Fruit fly (Drosophila melanogaster) whole organism, embryonic: Measurements from ENCODE around the gene br.

Experiments used
- Antp ChIP-seq: fragments of 200-800 bp; sonication (Bioruptor generic); optimal IDR thresholded peaks from 3 replicates; lab custom pipeline; 2016; ENCODE audit warnings: missing biosample characterization, missing genetic modification characterization
- CG10274 ChIP-seq: fragments of 200-800 bp; sonication (Bioruptor generic); optimal IDR thresholded peaks from 3 replicates; lab custom pipeline; 2017; ENCODE audit warnings: missing biosample characterization, mild to moderate bottlenecking, missing genetic modification characterization
- CG12942 ChIP-seq: fragments of 200-800 bp; sonication (Bioruptor generic); optimal IDR thresholded peaks from 3 replicates; lab custom pipeline; 2016; ENCODE audit warnings: missing biosample characterization, missing genetic modification characterization
- CG14667 ChIP-seq: fragments of 200-800 bp; sonication (Bioruptor generic); IDR thresholded peaks from 2 replicates; pipeline ENCODE4 v1.3.6; 2022; ENCODE audit warnings: missing biosample characterization, missing genetic modification characterization
- CG16863 ChIP-seq: fragments of 200-800 bp; sonication (Bioruptor generic); optimal IDR thresholded peaks from 3 replicates; lab custom pipeline; 2016; ENCODE audit warnings: missing biosample characterization, missing genetic modification characterization
- CG17568 ChIP-seq: fragments of 200-800 bp; sonication (Bioruptor generic); optimal IDR thresholded peaks from 2 replicates; lab custom pipeline; 2018; ENCODE audit warnings: missing biosample characterization, mild to moderate bottlenecking, missing genetic modification characterization, moderate library complexity
- CG1832 ChIP-seq: fragments of 200-800 bp; sonication (Bioruptor generic); optimal IDR thresholded peaks from 2 replicates; lab custom pipeline; 2017; ENCODE audit warnings: missing biosample characterization, mild to moderate bottlenecking, missing genetic modification characterization, inconsistent platforms
- CG2129 ChIP-seq: fragments of 200-800 bp; sonication (Bioruptor generic); IDR thresholded peaks from 2 replicates; pipeline ENCODE4 v1.3.6; 2022; ENCODE audit warnings: missing biosample characterization, missing genetic modification characterization; ENCODE audit not compliant: partially characterized antibody
- CG31388 ChIP-seq: fragments of 200-800 bp; sonication (Bioruptor generic); optimal IDR thresholded peaks from 2 replicates; lab custom pipeline; 2016; ENCODE audit warnings: missing biosample characterization, missing genetic modification characterization
- CG34224 ChIP-seq: fragments of 200-800 bp; sonication (Bioruptor generic); IDR thresholded peaks from 3 replicates; pipeline ENCODE4 v1.3.6; 2022; ENCODE audit warnings: missing biosample characterization, missing genetic modification characterization; ENCODE audit not compliant: partially characterized antibody
- CG4282 ChIP-seq: fragments of 200-800 bp; sonication (Bioruptor generic); optimal IDR thresholded peaks from 2 replicates; lab custom pipeline; 2016; ENCODE audit warnings: missing biosample characterization, missing genetic modification characterization
- CG5180 ChIP-seq: fragments of 200-800 bp; sonication (Bioruptor generic); optimal IDR thresholded peaks from 3 replicates; lab custom pipeline; 2017; ENCODE audit warnings: missing biosample characterization, missing genetic modification characterization, mild to moderate bottlenecking, moderate library complexity, missing genetic modification reagents
- CG7928 ChIP-seq: fragments of 200-800 bp; sonication (Bioruptor generic); optimal IDR thresholded peaks from 2 replicates; lab custom pipeline; 2017; ENCODE audit warnings: missing biosample characterization, mild to moderate bottlenecking, missing genetic modification characterization
- CG9437 ChIP-seq: fragments of 200-800 bp; sonication (Bioruptor generic); optimal IDR thresholded peaks from 2 replicates; lab custom pipeline; 2018; ENCODE audit warnings: missing biosample characterization, mild to moderate bottlenecking, missing genetic modification characterization
- CG9609 ChIP-seq: fragments of 200-800 bp; sonication (Bioruptor generic); optimal IDR thresholded peaks from 3 replicates; lab custom pipeline; 2016; ENCODE audit warnings: missing biosample characterization, missing genetic modification characterization
- Dll ChIP-seq: fragments of 200-800 bp; sonication (Bioruptor generic); IDR thresholded peaks from 4 replicates; pipeline ENCODE4 v1.3.6; 2022; ENCODE audit warnings: missing biosample characterization, missing genetic modification characterization; ENCODE audit not compliant: partially characterized antibody
- Dp ChIP-seq: fragments of 200-800 bp; sonication (Bioruptor generic); optimal IDR thresholded peaks from 2 replicates; lab custom pipeline; 2018; ENCODE audit warnings: missing biosample characterization, mild to moderate bottlenecking, missing genetic modification characterization, moderate library complexity
- HLH3B ChIP-seq: fragments of 200-800 bp; sonication (Bioruptor generic); IDR thresholded peaks from 2 replicates; pipeline ENCODE4 v1.3.6; 2022; ENCODE audit warnings: missing biosample characterization, missing genetic modification characterization
- Hmr ChIP-seq: fragments of 200-800 bp; sonication (Bioruptor generic); optimal IDR thresholded peaks from 3 replicates; lab custom pipeline; 2017; ENCODE audit warnings: mild to moderate bottlenecking, missing biosample characterization, missing genetic modification reagents, missing genetic modification characterization
- Hr51 ChIP-seq, 2 experiments: fragments of 200-800 bp; sonication (Bioruptor generic); optimal IDR thresholded peaks; 2 replicates in 1 of 2; 3 replicates in 1 of 2; lab custom pipeline; 2016 to 2018; ENCODE audit warnings: missing biosample characterization in 2 of 2, missing genetic modification characterization in 2 of 2, mild to moderate bottlenecking in 1 of 2, moderate library complexity in 1 of 2
- Jarid2 ChIP-seq: fragments of 200-800 bp; sonication (Bioruptor generic); optimal IDR thresholded peaks from 3 replicates; lab custom pipeline; 2017; ENCODE audit warnings: mild to moderate bottlenecking, missing biosample characterization, missing genetic modification reagents, missing genetic modification characterization
- Nf-YA ChIP-seq: fragments of 200-800 bp; sonication (Bioruptor generic); IDR thresholded peaks from 2 replicates; pipeline ENCODE4 v1.3.6; 2022; ENCODE audit warnings: missing biosample characterization, missing genetic modification characterization
- Opbp ChIP-seq: fragments of 200-800 bp; sonication (Bioruptor generic); IDR thresholded peaks from 3 replicates; pipeline ENCODE4 v1.3.6; 2022; ENCODE audit warnings: missing biosample characterization, missing genetic modification characterization; ENCODE audit not compliant: partially characterized antibody
- Rfx ChIP-seq: fragments of 200-800 bp; sonication (Bioruptor generic); IDR thresholded peaks from 2 replicates; pipeline ENCODE4 v1.3.6; 2022; ENCODE audit warnings: missing biosample characterization, missing genetic modification characterization
- YL-1 ChIP-seq: fragments of 200-800 bp; sonication (Bioruptor generic); optimal IDR thresholded peaks from 3 replicates; lab custom pipeline; 2017; ENCODE audit warnings: missing biosample characterization, mild to moderate bottlenecking, missing genetic modification characterization
- amos ChIP-seq: fragments of 200-800 bp; sonication (Bioruptor generic); IDR thresholded peaks from 2 replicates; pipeline ENCODE4 v1.3.6; 2022; ENCODE audit warnings: missing biosample characterization, missing genetic modification characterization; ENCODE audit not compliant: partially characterized antibody
- bab2 ChIP-seq: fragments of 200-800 bp; sonication (Bioruptor generic); optimal IDR thresholded peaks from 2 replicates; lab custom pipeline; 2016; ENCODE audit warnings: missing biosample characterization, missing genetic modification characterization
- chinmo ChIP-seq: fragments of 200-800 bp; sonication (Bioruptor generic); IDR thresholded peaks from 4 replicates; pipeline ENCODE4 v1.3.6; 2022; ENCODE audit warnings: missing biosample characterization, missing genetic modification characterization; ENCODE audit not compliant: partially characterized antibody
- chm ChIP-seq: fragments of 200-800 bp; sonication (Bioruptor generic); IDR thresholded peaks from 2 replicates; pipeline ENCODE4 v1.3.6; 2022; ENCODE audit warnings: missing biosample characterization, missing genetic modification characterization
- dan ChIP-seq: fragments of 200-800 bp; sonication (Bioruptor generic); IDR thresholded peaks from 2 replicates; pipeline ENCODE4 v1.3.6; 2022; ENCODE audit warnings: missing biosample characterization, missing genetic modification characterization
- gce ChIP-seq: fragments of 200-800 bp; sonication (Bioruptor generic); IDR thresholded peaks from 3 replicates; pipeline ENCODE4 v1.3.6; 2022; ENCODE audit warnings: missing biosample characterization, missing genetic modification characterization
- gem ChIP-seq: fragments of 200-800 bp; sonication (Bioruptor generic); optimal IDR thresholded peaks from 2 replicates; lab custom pipeline; 2019; ENCODE audit warnings: missing biosample characterization, mild to moderate bottlenecking, missing genetic modification characterization, moderate library complexity
- gsb-n ChIP-seq: fragments of 200-800 bp; sonication (Bioruptor generic); optimal IDR thresholded peaks from 3 replicates; lab custom pipeline; 2018; ENCODE audit warnings: missing biosample characterization, mild to moderate bottlenecking, missing genetic modification characterization
- hb ChIP-seq: fragments of 200-800 bp; sonication (Bioruptor generic); IDR thresholded peaks from 3 replicates; pipeline ENCODE4 v1.3.6; 2022; ENCODE audit warnings: missing biosample characterization, missing genetic modification characterization; ENCODE audit not compliant: partially characterized antibody
- her ChIP-seq: fragments of 200-800 bp; sonication (Bioruptor generic); optimal IDR thresholded peaks from 2 replicates; lab custom pipeline; 2016; ENCODE audit warnings: missing biosample characterization, missing genetic modification characterization
- insv ChIP-seq, 2 experiments: fragments of 200-800 bp; sonication (Bioruptor generic); optimal IDR thresholded peaks; 3 replicates each; lab custom pipeline; 2016 to 2018; ENCODE audit warnings: missing biosample characterization in 2 of 2, missing genetic modification characterization in 2 of 2
- inv ChIP-seq: fragments of 200-800 bp; sonication (Bioruptor generic); IDR thresholded peaks from 2 replicates; pipeline ENCODE4 v1.3.6; 2022; ENCODE audit warnings: missing biosample characterization, missing genetic modification characterization; ENCODE audit not compliant: partially characterized antibody
- knrl ChIP-seq: fragments of 200-800 bp; sonication (Bioruptor generic); IDR thresholded peaks from 3 replicates; pipeline ENCODE4 v1.3.6; 2022; ENCODE audit warnings: missing biosample characterization, missing genetic modification characterization; ENCODE audit not compliant: partially characterized antibody
- mld ChIP-seq: fragments of 200-800 bp; sonication (Bioruptor generic); IDR thresholded peaks from 3 replicates; pipeline ENCODE4 v1.3.6; 2022; ENCODE audit warnings: missing biosample characterization, missing genetic modification characterization; ENCODE audit not compliant: partially characterized antibody
- nom ChIP-seq: fragments of 200-800 bp; sonication (Bioruptor generic); optimal IDR thresholded peaks from 2 replicates; lab custom pipeline; 2017; ENCODE audit warnings: missing biosample characterization, missing genetic modification characterization, mild to moderate bottlenecking, moderate library complexity, missing genetic modification reagents
- pfk ChIP-seq: fragments of 200-800 bp; sonication (Bioruptor generic); optimal IDR thresholded peaks from 2 replicates; lab custom pipeline; 2018; ENCODE audit warnings: missing biosample characterization, mild to moderate bottlenecking, missing genetic modification characterization, moderate library complexity
- pnt ChIP-seq: fragments of 200-800 bp; sonication (Bioruptor generic); optimal IDR thresholded peaks from 3 replicates; lab custom pipeline; 2016; ENCODE audit warnings: missing biosample characterization, missing genetic modification characterization
- pros ChIP-seq: fragments of 200-800 bp; sonication (Bioruptor generic); optimal IDR thresholded peaks from 3 replicates; lab custom pipeline; 2019; ENCODE audit warnings: missing biosample characterization, mild to moderate bottlenecking, missing genetic modification characterization, moderate library complexity
- schlank ChIP-seq: fragments of 200-800 bp; sonication (Bioruptor generic); optimal IDR thresholded peaks from 2 replicates; lab custom pipeline; 2018; ENCODE audit warnings: missing biosample characterization, mild to moderate bottlenecking, missing genetic modification characterization
- sens ChIP-seq: fragments of 200-800 bp; sonication (Bioruptor generic); peaks from one replicate; lab custom pipeline; 2016; ENCODE audit warnings: missing biosample characterization, missing genetic modification characterization
- ssp ChIP-seq: fragments of 200-800 bp; sonication (Bioruptor generic); IDR thresholded peaks from 2 replicates; pipeline ENCODE4 v1.3.6; 2022; ENCODE audit warnings: missing biosample characterization, missing genetic modification characterization
- tll ChIP-seq, 2 experiments: fragments of 200-800 bp in 1 of 2; fragments of >200 bp in 1 of 2; sonication (Bioruptor generic) in 1 of 2; optimal IDR thresholded peaks; 2 replicates each; lab custom pipeline; 2017 to 2019; ENCODE audit warnings: missing biosample characterization in 2 of 2, missing genetic modification characterization in 2 of 2, mild to moderate bottlenecking in 1 of 2, moderate library complexity in 1 of 2
- vvl ChIP-seq: fragments of 200-800 bp; sonication (Bioruptor generic); IDR thresholded peaks from 2 replicates; pipeline ENCODE4 v1.3.6; 2022; ENCODE audit warnings: missing biosample characterization, missing genetic modification characterization

br gene

dm6 chrX:1664836-1665235, 89.9 kb downstream of the br start, which contains the start of gene dor (continued):
- peak; percentile 52 for TF ChIP-seq CG2129 (GFP tag; lab: Robert Waterston, UW)
- no peak for TF ChIP-seq CG16863 (GFP tag; lab: Kevin White, UChicago)
- peak; percentile 42 for TF ChIP-seq YL-1
- no peak for TF ChIP-seq CG1832
- TF ChIP-seq CG17568, result no peak
- TF ChIP-seq amos, result peak; percentile 82
- TF ChIP-seq CG14667 (GFP tag; lab: Robert Waterston, UW), result no peak
- TF ChIP-seq gsb-n (tag; lab: Kevin White, UChicago), result peak; percentile 36
- TF ChIP-seq CG7928 (GFP tag; lab: Kevin White, UChicago), result no peak
- peak; percentile 84; the same call in 1 of the 4 replicates for TF ChIP-seq chinmo
- TF ChIP-seq CG9437 (GFP tag; lab: Kevin White, UChicago), result no peak
- TF ChIP-seq mld (GFP tag; lab: Robert Waterston, UW), result peak; percentile 77; the same call in 2 of the 3 replicates
- peak; percentile 69 for TF ChIP-seq knrl
- peak; percentile 83 for TF ChIP-seq CG34224 (GFP tag; lab: Robert Waterston, UW)
- peak; percentile 71 for TF ChIP-seq Dp (GFP tag; lab: Kevin White, UChicago)
- TF ChIP-seq Dll (GFP tag; lab: Robert Waterston, UW), result peak; percentile 84
- peak; percentile 1 for TF ChIP-seq sens (GFP tag; lab: Kevin White, UChicago)
- TF ChIP-seq Rfx (GFP tag; lab: Robert Waterston, UW), result 0 out of 2 replicates have a peak, but pooled peaks have one; percentile 18
- peak; percentile 78 for TF ChIP-seq hb (GFP tag; lab: Robert Waterston, UW)
- TF ChIP-seq Opbp, result peak; percentile 90
- TF ChIP-seq inv (GFP tag; lab: Robert Waterston, UW), result peak; percentile 70

DNA sequence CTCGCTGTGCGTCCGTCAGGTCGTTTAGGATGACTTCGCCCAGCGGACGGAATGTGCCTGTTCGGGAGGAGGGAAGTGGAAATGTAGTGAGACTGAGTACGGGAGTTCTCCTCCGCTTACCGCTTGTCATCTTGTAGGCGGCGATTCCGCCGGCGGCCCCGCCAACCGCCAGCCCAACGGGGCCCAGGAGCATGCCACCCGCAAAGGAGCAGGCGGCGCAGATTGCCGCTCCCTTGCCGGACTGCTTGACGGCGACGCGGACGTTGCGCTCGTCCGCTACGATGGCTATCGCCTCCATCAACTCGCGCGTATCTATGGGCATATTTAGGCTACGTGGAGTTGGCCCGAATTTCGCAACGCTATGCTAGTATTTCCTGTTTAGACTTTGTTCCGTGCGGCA, 93.8 kb downstream of the br start, which contains the start of gene Mur2B:
TSS of gene Mur2B (minus strand) at position 101 of the 400 bp plus-strand sequence.
- TF ChIP-seq tll (GFP tag; optimal IDR thresholded peaks at IDR 0.05; lab: Kevin White, UChicago), result no peak
- 0 out of 2 replicates have a peak, but pooled peaks have one; percentile 7 for TF ChIP-seq Nf-YA (GFP tag; lab: Robert Waterston, UW)
- TF ChIP-seq pfk (GFP tag; lab: Kevin White, UChicago), result no peak
- TF ChIP-seq pnt, result no peak
- no peak for TF ChIP-seq schlank (tag; lab: Kevin White, UChicago)
- TF ChIP-seq pros, result no peak
- no peak for TF ChIP-seq Opbp
- TF ChIP-seq nom (GFP tag; lab: Kevin White, UChicago), result peak; percentile 27
- TF ChIP-seq CG5180, result no peak
- TF ChIP-seq, all 482 proteins: peak for 2

- TF ChIP-seq dan (GFP tag; lab: Robert Waterston, UW), result no peak
- no peak for TF ChIP-seq bab2 (GFP tag; lab: Kevin White, UChicago)
- no peak for TF ChIP-seq insv (GFP tag; optimal IDR thresholded peaks at IDR 0.05; lab: Kevin White, UChicago)
- no peak for TF ChIP-seq gce
- no peak for TF ChIP-seq Antp (GFP tag; lab: Kevin White, UChicago)
- TF ChIP-seq vvl (GFP tag; lab: Robert Waterston, UW), result peak; percentile 81
- peak; percentile 22 to 66 for TF ChIP-seq Hr51 (GFP tag; optimal IDR thresholded peaks at IDR 0.05; lab: Kevin White, UChicago)
- peak; percentile 88 for TF ChIP-seq gem (tag; lab: Kevin White, UChicago)
- TF ChIP-seq CG4282 (GFP tag; lab: Kevin White, UChicago), result no peak
- peak; percentile 74 for TF ChIP-seq ssp (GFP tag; lab: Robert Waterston, UW)
- TF ChIP-seq Jarid2, result no peak
- peak; percentile 66 for TF ChIP-seq CG12942 (GFP tag; lab: Kevin White, UChicago)
- TF ChIP-seq CG9609 (GFP tag; lab: Kevin White, UChicago), result no peak
- no peak for TF ChIP-seq her
- TF ChIP-seq chm, result no peak
- peak; percentile 30 for TF ChIP-seq CG31388
- TF ChIP-seq Hmr (GFP tag; lab: Kevin White, UChicago), result peak; percentile 57
- TF ChIP-seq HLH3B, result peak; percentile 68
- TF ChIP-seq CG10274 (GFP tag; lab: Kevin White, UChicago), result no peak
Observed at dm6 chrX:1669214-1669613, 94.3 kb downstream of the br start, which contains the start of the genes CG3740 and hfw. CG3740 (minus strand) TSS chrX:1669297. hfw (plus strand) TSS chrX:1669570.
